Worm (Caenorhabditis elegans) whole organism, L4 larva: ENCODE measurements around the gene fbxb-42.
A peak's percentile ranks its signal among the peaks of the same experiment; 100 is the strongest.

Experiments
- D1046.2 ChIP-seq: fragments of 200-800 bp; sonication (Bioruptor generic); IDR thresholded peaks from 2 replicates; pipeline ENCODE4 v1.3.6; 2022; ENCODE audit warnings: missing genetic modification characterization, missing compliant biosample characterization
- T20F7.1 ChIP-seq: fragments of 200-800 bp; sonication (Bioruptor generic); optimal IDR thresholded peaks from 2 replicates; lab custom pipeline; 2018; ENCODE audit warnings: mild to moderate bottlenecking, missing genetic modification characterization, missing compliant biosample characterization
- T26A8.4 ChIP-seq: fragments of 200-800 bp; sonication (Bioruptor generic); IDR thresholded peaks from 2 replicates; pipeline ENCODE4 v1.3.6; 2022; ENCODE audit warnings: missing genetic modification characterization, missing compliant biosample characterization
- Y105C5A.15 ChIP-seq: fragments of 200-800 bp; sonication (Bioruptor generic); IDR thresholded peaks from 2 replicates; pipeline ENCODE4 v1.3.6; 2022; ENCODE audit warnings: missing genetic modification characterization, missing compliant biosample characterization
- Y48G9A.11 ChIP-seq: fragments of 200-800 bp; sonication (Bioruptor generic); IDR thresholded peaks from 2 replicates; pipeline ENCODE4 v1.3.6; 2022; ENCODE audit warnings: missing genetic modification reagents, missing genetic modification characterization, missing compliant biosample characterization
- Y5F2A.4 ChIP-seq: fragments of 200-800 bp; sonication (Bioruptor generic); optimal IDR thresholded peaks from 2 replicates; lab custom pipeline; 2018; ENCODE audit warnings: mild to moderate bottlenecking, missing genetic modification characterization, missing compliant biosample characterization
- ZK337.2 ChIP-seq: fragments of 200-800 bp; sonication (Bioruptor generic); IDR thresholded peaks from 2 replicates; pipeline ENCODE4 v1.3.6; 2022; ENCODE audit warnings: missing genetic modification reagents, missing genetic modification characterization, missing compliant biosample characterization
- aha-1 ChIP-seq: fragments of 150-350 bp; peaks from one replicate; lab custom pipeline; 2014; ENCODE audit warnings: missing biosample characterization, missing genetic modification characterization
- ama-1 ChIP-seq: fragments of 150-350 bp; optimal IDR thresholded peaks from 2 replicates; lab custom pipeline; 2014; ENCODE audit warnings: inconsistent platforms, mixed read lengths
- ceh-20 ChIP-seq: fragments of 200-800 bp; sonication (Bioruptor generic); IDR thresholded peaks from 2 replicates; pipeline ENCODE4 v1.3.6; 2022; ENCODE audit warnings: missing genetic modification reagents, missing genetic modification characterization, missing compliant biosample characterization
- ceh-32 ChIP-seq: sonication (generic microtip); optimal IDR thresholded peaks from 2 replicates; lab custom pipeline; 2016; ENCODE audit warnings: mild to moderate bottlenecking, missing genetic modification characterization, missing compliant biosample characterization; ENCODE audit not compliant: poor library complexity
- ceh-62 ChIP-seq: sonication (generic microtip); optimal IDR thresholded peaks from 2 replicates; lab custom pipeline; 2017; ENCODE audit warnings: missing biosample characterization, missing genetic modification characterization
- ces-1 ChIP-seq: fragments of 150-350 bp; sonication (generic microtip); optimal IDR thresholded peaks from 4 replicates; lab custom pipeline; 2014; ENCODE audit warnings: missing biosample characterization, missing genetic modification reagents, missing genetic modification characterization
- daf-12 ChIP-seq: fragments of 150-350 bp; optimal IDR thresholded peaks from 2 replicates; lab custom pipeline; 2014; ENCODE audit warnings: missing biosample characterization, missing genetic modification reagents, missing genetic modification characterization
- dmd-6 ChIP-seq: fragments of 200-800 bp; sonication (Bioruptor generic); IDR thresholded peaks from 2 replicates; pipeline ENCODE4 v1.3.6; 2022; ENCODE audit warnings: missing genetic modification reagents, missing genetic modification characterization, missing compliant biosample characterization
- dmd-8 ChIP-seq: fragments of 200-800 bp; sonication (Bioruptor generic); IDR thresholded peaks from 2 replicates; pipeline ENCODE4 v1.3.6; 2022; ENCODE audit warnings: missing genetic modification characterization, missing compliant biosample characterization
- dpl-1 ChIP-seq: fragments of 150-350 bp; optimal IDR thresholded peaks from 2 replicates; lab custom pipeline; 2014; ENCODE audit warnings: missing biosample characterization, missing genetic modification reagents, missing genetic modification characterization
- fkh-10 ChIP-seq: fragments of 150-350 bp; optimal IDR thresholded peaks from 2 replicates; lab custom pipeline; 2014; ENCODE audit warnings: missing biosample characterization, missing genetic modification reagents, missing genetic modification characterization
- gei-8 ChIP-seq: fragments of 200-800 bp; sonication (Bioruptor generic); optimal IDR thresholded peaks from 2 replicates; lab custom pipeline; 2018; ENCODE audit warnings: mild to moderate bottlenecking, missing genetic modification characterization, missing compliant biosample characterization
- hif-1 ChIP-seq, 2 experiments: sonication (generic microtip); optimal IDR thresholded peaks; 2 replicates each; lab custom pipeline; 2016 to 2017; ENCODE audit warnings: missing compliant biosample characterization in 2 of 2, missing genetic modification characterization in 2 of 2, missing genetic modification reagents in 2 of 2, missing genotype in 2 of 2, mild to moderate bottlenecking in 1 of 2
- hlh-30 ChIP-seq: sonication (generic microtip); optimal IDR thresholded peaks from 2 replicates; lab custom pipeline; 2017; ENCODE audit warnings: antibody characterized with exemption, mild to moderate bottlenecking, missing genetic modification characterization, missing compliant biosample characterization; ENCODE audit not compliant: insufficient read depth
- jun-1 ChIP-seq: fragments of 150-350 bp; optimal IDR thresholded peaks from 2 replicates; lab custom pipeline; 2014; ENCODE audit warnings: missing biosample characterization, missing genetic modification reagents, missing genetic modification characterization
- lim-7 ChIP-seq: fragments of 200-800 bp; sonication (Bioruptor generic); IDR thresholded peaks from 2 replicates; pipeline ENCODE4 v1.3.6; 2022; ENCODE audit warnings: missing genetic modification characterization, missing compliant biosample characterization
- lin-13 ChIP-seq: fragments of 150-350 bp; optimal IDR thresholded peaks from 2 replicates; lab custom pipeline; 2014; ENCODE audit warnings: missing biosample characterization, missing genetic modification reagents, missing genetic modification characterization
- lin-15B ChIP-seq: fragments of 150-350 bp; sonication (generic microtip); optimal IDR thresholded peaks from 3 replicates; lab custom pipeline; 2014; ENCODE audit warnings: missing biosample characterization, missing genetic modification characterization
- lin-38 ChIP-seq: fragments of 200-800 bp; sonication (Bioruptor generic); IDR thresholded peaks from 2 replicates; pipeline ENCODE4 v1.3.6; 2022; ENCODE audit warnings: missing genetic modification reagents, missing genetic modification characterization, missing compliant biosample characterization
- lir-3 ChIP-seq: sonication (generic microtip); optimal IDR thresholded peaks from 2 replicates; lab custom pipeline; 2016; ENCODE audit warnings: mild to moderate bottlenecking, missing genetic modification characterization, missing compliant biosample characterization
- lsy-2 ChIP-seq, 2 experiments: fragments of 150-350 bp in 1 of 2; sonication (generic microtip) in 1 of 2; optimal IDR thresholded peaks; 2 replicates each; lab custom pipeline; 2014 to 2017; ENCODE audit warnings: missing biosample characterization in 2 of 2, missing genetic modification characterization in 2 of 2
- mdl-1 ChIP-seq, 2 experiments: fragments of 150-350 bp in 1 of 2; sonication (generic microtip) in 1 of 2; optimal IDR thresholded peaks; 2 replicates each; lab custom pipeline; 2014 to 2017; ENCODE audit warnings: missing biosample characterization in 2 of 2, missing genetic modification characterization in 2 of 2
- mxl-2 ChIP-seq: fragments of 200-800 bp; sonication (Bioruptor generic); conservative IDR thresholded peaks from 2 replicates; pipeline ENCODE4 v1.3.6; 2022; ENCODE audit warnings: missing genetic modification reagents, missing genetic modification characterization, missing compliant biosample characterization
- mxl-3 ChIP-seq: fragments of 200-800 bp; sonication (Bioruptor generic); optimal IDR thresholded peaks from 2 replicates; lab custom pipeline; 2018; ENCODE audit warnings: mild to moderate bottlenecking, missing genetic modification characterization, missing compliant biosample characterization
- nhr-10 ChIP-seq: fragments of 150-350 bp; optimal IDR thresholded peaks from 2 replicates; lab custom pipeline; 2014; ENCODE audit warnings: missing biosample characterization, missing genetic modification characterization
- nhr-11 ChIP-seq: fragments of 150-350 bp; optimal IDR thresholded peaks from 2 replicates; lab custom pipeline; 2014; ENCODE audit warnings: missing biosample characterization, missing genetic modification characterization
- nhr-48 ChIP-seq: sonication (generic microtip); optimal IDR thresholded peaks from 2 replicates; lab custom pipeline; 2016; ENCODE audit warnings: mild to moderate bottlenecking, missing genetic modification characterization, missing compliant biosample characterization
- php-3 ChIP-seq: fragments of 200-800 bp; sonication (Bioruptor generic); IDR thresholded peaks from 2 replicates; pipeline ENCODE4 v1.3.6; 2022; ENCODE audit warnings: missing genetic modification reagents, missing genetic modification characterization, missing compliant biosample characterization
- rbr-2 ChIP-seq: sonication (generic microtip); optimal IDR thresholded peaks from 2 replicates; lab custom pipeline; 2016; ENCODE audit warnings: missing genotype, missing genetic modification characterization, missing compliant biosample characterization
- sdz-12 ChIP-seq: fragments of 200-800 bp; sonication (Bioruptor generic); optimal IDR thresholded peaks from 2 replicates; lab custom pipeline; 2018; ENCODE audit warnings: mild to moderate bottlenecking, missing genetic modification characterization, missing compliant biosample characterization
- skn-1 ChIP-seq: fragments of 150-350 bp; optimal IDR thresholded peaks from 2 replicates; lab custom pipeline; 2014; ENCODE audit warnings: missing biosample characterization, missing genetic modification characterization
- snpc-4 ChIP-seq: fragments of 150-350 bp; optimal IDR thresholded peaks from 2 replicates; lab custom pipeline; 2014; ENCODE audit warnings: missing biosample characterization, missing genetic modification characterization
- tra-1 ChIP-seq: fragments of 200-800 bp; sonication (Bioruptor generic); IDR thresholded peaks from 2 replicates; pipeline ENCODE4 v1.3.6; 2022; ENCODE audit warnings: missing genetic modification reagents, missing genetic modification characterization, missing compliant biosample characterization
- unc-130 ChIP-seq: sonication (generic microtip); optimal IDR thresholded peaks from 2 replicates; lab custom pipeline; 2016; ENCODE audit warnings: missing genetic modification reagents, missing genetic modification characterization, missing compliant biosample characterization
- zag-1 ChIP-seq: fragments of 150-350 bp; optimal IDR thresholded peaks from 2 replicates; lab custom pipeline; 2014; ENCODE audit warnings: missing biosample characterization, missing genetic modification characterization
- ztf-11 ChIP-seq: fragments of 150-350 bp; optimal IDR thresholded peaks from 2 replicates; lab custom pipeline; 2014; ENCODE audit warnings: missing biosample characterization, missing genetic modification characterization

fbxb-42 gene

DNA sequence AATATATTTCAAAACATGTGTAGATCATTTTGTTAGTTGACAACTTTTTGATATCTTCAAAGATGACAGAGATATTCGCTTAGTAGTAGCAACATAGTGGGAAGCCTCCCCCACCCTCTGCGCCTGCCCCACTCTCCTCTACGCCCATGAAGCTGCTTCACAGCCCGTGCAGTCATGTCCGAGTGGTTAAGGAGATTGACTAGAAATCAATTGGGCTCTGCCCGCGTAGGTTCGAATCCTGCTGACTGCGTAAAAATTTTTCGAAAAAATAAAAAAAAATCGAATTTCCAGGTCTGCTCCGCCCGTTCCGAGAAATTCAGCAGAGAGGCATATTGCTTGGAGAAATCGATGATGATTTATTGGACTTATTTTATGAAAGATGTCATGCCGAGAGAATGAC, 17.6 kb upstream of the fbxb-42 start (continued):
- TF ChIP-seq lin-13 (peak; percentile 54), lir-3 (tag; lab: Kevin White, UChicago) (no peak), lin-15B (tag; lab: Kevin White, UChicago) (no peak), D1046.2 (GFP tag; lab: Robert Waterston, UW) (peak; percentile 70; the same call in 1 of the 2 replicates), Y105C5A.15 (GFP tag; lab: Robert Waterston, UW) (0 out of 2 replicates have a peak, but pooled peaks have one; percentile 38), ceh-20 (GFP tag; lab: Robert Waterston, UW) (0 out of 2 replicates have a peak, but pooled peaks have one; percentile 52), lsy-2 (tag; optimal IDR thresholded peaks at IDR 0.05; lab: Kevin White, UChicago) (peak in 1 of 2 experiments; percentile 29), lim-7 (GFP tag; lab: Robert Waterston, UW) (no peak; the same call in 1 of the 2 replicates), dmd-6 (peak; percentile 43), ZK337.2 (GFP tag; lab: Robert Waterston, UW) (no peak), ceh-62 (tag; lab: Kevin White, UChicago) (no peak), skn-1 (no peak), daf-12 (tag; lab: Kevin White, UChicago) (no peak), zag-1 (tag; lab: Kevin White, UChicago) (no peak), hif-1 (tag; optimal IDR thresholded peaks at IDR 0.05; lab: Kevin White, UChicago) (peak in 1 of 2 experiments; percentile 22), nhr-11 (tag; lab: Kevin White, UChicago) (peak; percentile 15), hlh-30 (tag; lab: Kevin White, UChicago) (no peak), ama-1 (no peak), T20F7.1 (no peak), dpl-1 (GFP tag; lab: Kevin White, UChicago) (no peak), gei-8 (GFP tag; lab: Kevin White, UChicago) (no peak), tra-1 (peak; percentile 65)

DNA sequence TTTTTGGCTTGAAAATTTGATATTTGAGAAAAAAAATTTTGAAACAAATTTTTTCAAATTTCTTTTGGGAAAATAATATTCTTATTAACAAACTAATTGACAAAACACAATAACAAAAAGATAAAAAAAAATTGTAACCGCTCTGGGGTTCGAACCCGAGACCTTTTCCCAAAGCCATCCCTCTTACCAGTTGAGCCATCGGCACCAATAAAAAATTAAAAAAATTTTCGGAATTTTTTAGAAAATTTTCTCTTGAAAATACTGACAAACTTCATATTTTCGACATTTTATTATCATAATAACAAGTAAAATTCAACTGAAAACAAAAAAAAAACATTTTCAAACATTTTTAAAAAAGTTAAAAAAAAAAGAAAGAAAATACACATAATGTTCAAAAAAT, 15.5 kb upstream of the fbxb-42 start:
- TF ChIP-seq ztf-11 (tag; lab: Kevin White, UChicago) (no peak), lin-38 (GFP tag; lab: Robert Waterston, UW) (0 out of 2 replicates have a peak, but pooled peaks have one; percentile 15)
- TF ChIP-seq, all 104 proteins: peak for 1

- no peak for TF ChIP-seq mdl-1 (tag; optimal IDR thresholded peaks at IDR 0.05; lab: Kevin White, UChicago)
- no peak for TF ChIP-seq nhr-48
- no peak for TF ChIP-seq daf-12 (tag; lab: Kevin White, UChicago)
- no peak for TF ChIP-seq lir-3 (tag; lab: Kevin White, UChicago)
- TF ChIP-seq unc-130 (GFP tag; lab: Kevin White, UChicago): no peak
These were observed 11.9 kb upstream of the fbxb-42 start, which contains the start of gene Y51H7BR.7 for ce11 chrII:1525498-1525897. Y51H7BR.7 (minus strand) TSS chrII:1525598.

ce11 chrII:1529057-1529456, 8.4 kb upstream of the fbxb-42 start, which contains the start of gene Y51H7BR.4:
Y51H7BR.4 (plus strand) TSS chrII:1529357.
- no peak for TF ChIP-seq dmd-8 (GFP tag; lab: Robert Waterston, UW)

DNA sequence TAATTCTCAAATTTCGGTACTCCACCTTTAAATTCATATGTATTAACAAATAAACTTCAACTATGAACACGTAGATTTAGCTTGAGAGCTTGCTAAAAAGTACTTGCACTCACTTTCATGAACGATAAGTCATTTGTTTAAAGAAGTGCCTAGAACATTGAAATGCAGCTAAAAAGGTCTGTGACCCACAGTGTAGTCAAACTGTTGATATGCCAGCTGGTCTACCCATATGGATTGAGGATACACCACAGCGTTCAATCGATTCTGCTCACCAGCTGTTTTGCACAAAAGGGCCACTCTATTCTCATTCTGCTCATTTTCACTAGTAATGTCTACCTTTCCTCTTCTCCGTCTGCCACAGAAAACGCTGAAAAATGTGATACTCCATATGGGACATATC, 1.5 kb upstream of the fbxb-42 start, which contains the start of gene fbxb-43:
TSS of gene fbxb-43 (plus strand) at position 301 of the 400 bp plus-strand sequence.
- TF ChIP-seq aha-1 (tag; lab: Kevin White, UChicago): no peak
- TF ChIP-seq, all 104 proteins: peak for 0

ce11 chrII:1538589-1538988, 1.2 kb downstream of the fbxb-42 start, which contains the start of gene fbxb-44:
fbxb-44 (plus strand) TSS chrII:1538889.
- TF ChIP-seq ces-1 (GFP tag; lab: Kevin White, UChicago) (no peak), nhr-10 (no peak), ceh-62 (tag; lab: Kevin White, UChicago) (no peak), rbr-2 (tag; lab: Kevin White, UChicago) (no peak), mxl-3 (GFP tag; lab: Kevin White, UChicago) (no peak), T26A8.4 (no peak), lin-13 (no peak), aha-1 (tag; lab: Kevin White, UChicago) (no peak), jun-1 (tag; lab: Kevin White, UChicago) (no peak), ceh-32 (no peak), lin-38 (GFP tag; lab: Robert Waterston, UW) (no peak), Y48G9A.11 (GFP tag; lab: Robert Waterston, UW) (no peak), sdz-12 (GFP tag; lab: Kevin White, UChicago) (no peak), php-3 (GFP tag; lab: Robert Waterston, UW) (no peak), fkh-10 (GFP tag; lab: Kevin White, UChicago) (no peak), snpc-4 (tag; lab: Kevin White, UChicago) (no peak), ztf-11 (tag; lab: Kevin White, UChicago) (no peak), mxl-2 (GFP tag; lab: Robert Waterston, UW) (no peak), Y5F2A.4 (GFP tag; lab: Kevin White, UChicago) (no peak)
